Worm (Caenorhabditis elegans) whole organism, L4 larva: Measurements from ENCODE around the gene abt-4.

Experiments
- T26A8.4 ChIP-seq: fragments of 200-800 bp; sonication (Bioruptor generic); IDR thresholded peaks from 2 replicates; pipeline ENCODE4 v1.3.6; 2022; ENCODE audit warnings: missing genetic modification characterization, missing compliant biosample characterization
- Y105C5A.15 ChIP-seq: fragments of 200-800 bp; sonication (Bioruptor generic); IDR thresholded peaks from 2 replicates; pipeline ENCODE4 v1.3.6; 2022; ENCODE audit warnings: missing genetic modification characterization, missing compliant biosample characterization
- ZK337.2 ChIP-seq: fragments of 200-800 bp; sonication (Bioruptor generic); IDR thresholded peaks from 2 replicates; pipeline ENCODE4 v1.3.6; 2022; ENCODE audit warnings: missing genetic modification reagents, missing genetic modification characterization, missing compliant biosample characterization
- aha-1 ChIP-seq: fragments of 150-350 bp; peaks from one replicate; lab custom pipeline; 2014; ENCODE audit warnings: missing biosample characterization, missing genetic modification characterization
- arid-1 ChIP-seq: fragments of 200-800 bp; sonication (Bioruptor generic); conservative IDR thresholded peaks from 2 replicates; pipeline ENCODE4 v1.3.6; 2022; ENCODE audit warnings: missing genetic modification reagents, missing genetic modification characterization, missing compliant biosample characterization
- attf-4 ChIP-seq: sonication (generic microtip); optimal IDR thresholded peaks from 3 replicates; lab custom pipeline; 2017; ENCODE audit warnings: missing biosample characterization, missing genetic modification characterization
- ceh-20 ChIP-seq: fragments of 200-800 bp; sonication (Bioruptor generic); IDR thresholded peaks from 2 replicates; pipeline ENCODE4 v1.3.6; 2022; ENCODE audit warnings: missing genetic modification reagents, missing genetic modification characterization, missing compliant biosample characterization
- ceh-82 ChIP-seq: sonication (generic microtip); optimal IDR thresholded peaks from 2 replicates; lab custom pipeline; 2017; ENCODE audit warnings: missing biosample characterization, missing genetic modification characterization
- cey-2 ChIP-seq: sonication (generic microtip); optimal IDR thresholded peaks from 3 replicates; lab custom pipeline; 2017; ENCODE audit warnings: missing genetic modification characterization, mild to moderate bottlenecking, missing compliant biosample characterization, antibody characterized with exemption, borderline replicate concordance; ENCODE audit not compliant: insufficient read depth
- daf-16 ChIP-seq, 3 experiments: sonication (generic microtip); optimal IDR thresholded peaks; 2 replicates each; lab custom pipeline; 2016 to 2017; ENCODE audit warnings: missing genetic modification characterization in 3 of 3, missing genetic modification reagents in 3 of 3, mild to moderate bottlenecking in 2 of 3, missing compliant biosample characterization in 2 of 3, missing biosample characterization in 1 of 3, moderate library complexity in 1 of 3
- dmd-6 ChIP-seq: fragments of 200-800 bp; sonication (Bioruptor generic); IDR thresholded peaks from 2 replicates; pipeline ENCODE4 v1.3.6; 2022; ENCODE audit warnings: missing genetic modification reagents, missing genetic modification characterization, missing compliant biosample characterization
- dve-1 ChIP-seq: sonication (generic microtip); optimal IDR thresholded peaks from 2 replicates; lab custom pipeline; 2017; ENCODE audit warnings: antibody characterized with exemption, mild to moderate bottlenecking, missing genetic modification characterization, missing compliant biosample characterization; ENCODE audit not compliant: insufficient read depth
- fkh-10 ChIP-seq: fragments of 150-350 bp; optimal IDR thresholded peaks from 2 replicates; lab custom pipeline; 2014; ENCODE audit warnings: missing biosample characterization, missing genetic modification reagents, missing genetic modification characterization
- hif-1 ChIP-seq, 2 experiments: sonication (generic microtip); optimal IDR thresholded peaks; 2 replicates each; lab custom pipeline; 2016 to 2017; ENCODE audit warnings: missing compliant biosample characterization in 2 of 2, missing genetic modification characterization in 2 of 2, missing genetic modification reagents in 2 of 2, missing genotype in 2 of 2, mild to moderate bottlenecking in 1 of 2
- hlh-11 ChIP-seq: fragments of 200-800 bp; sonication (Bioruptor generic); optimal IDR thresholded peaks from 2 replicates; lab custom pipeline; 2018; ENCODE audit warnings: mild to moderate bottlenecking, missing genetic modification characterization, missing compliant biosample characterization
- hlh-30 ChIP-seq: sonication (generic microtip); optimal IDR thresholded peaks from 2 replicates; lab custom pipeline; 2017; ENCODE audit warnings: antibody characterized with exemption, mild to moderate bottlenecking, missing genetic modification characterization, missing compliant biosample characterization; ENCODE audit not compliant: insufficient read depth
- jun-1 ChIP-seq: fragments of 150-350 bp; optimal IDR thresholded peaks from 2 replicates; lab custom pipeline; 2014; ENCODE audit warnings: missing biosample characterization, missing genetic modification reagents, missing genetic modification characterization
- lin-1 ChIP-seq: fragments of 200-800 bp; sonication (Bioruptor generic); IDR thresholded peaks from 2 replicates; pipeline ENCODE4 v1.3.6; 2022; ENCODE audit warnings: missing genetic modification reagents, missing genetic modification characterization, missing compliant biosample characterization
- madf-9 ChIP-seq: fragments of 200-800 bp; sonication (Bioruptor generic); conservative IDR thresholded peaks from 2 replicates; pipeline ENCODE4 v1.3.6; 2022; ENCODE audit warnings: missing genetic modification reagents, missing genetic modification characterization, missing compliant biosample characterization
- mdl-1 ChIP-seq, 2 experiments: fragments of 150-350 bp in 1 of 2; sonication (generic microtip) in 1 of 2; optimal IDR thresholded peaks; 2 replicates each; lab custom pipeline; 2014 to 2017; ENCODE audit warnings: missing biosample characterization in 2 of 2, missing genetic modification characterization in 2 of 2
- mes-2 ChIP-seq: sonication (generic microtip); optimal IDR thresholded peaks from 2 replicates; lab custom pipeline; 2016; ENCODE audit warnings: missing genotype, mild to moderate bottlenecking, missing genetic modification characterization, missing compliant biosample characterization; ENCODE audit not compliant: poor library complexity, severe bottlenecking
- mxl-3 ChIP-seq: fragments of 200-800 bp; sonication (Bioruptor generic); optimal IDR thresholded peaks from 2 replicates; lab custom pipeline; 2018; ENCODE audit warnings: mild to moderate bottlenecking, missing genetic modification characterization, missing compliant biosample characterization
- nhr-10 ChIP-seq: fragments of 150-350 bp; optimal IDR thresholded peaks from 2 replicates; lab custom pipeline; 2014; ENCODE audit warnings: missing biosample characterization, missing genetic modification characterization
- nhr-102 ChIP-seq: sonication (generic microtip); optimal IDR thresholded peaks from 2 replicates; lab custom pipeline; 2016; ENCODE audit warnings: mild to moderate bottlenecking, missing genetic modification characterization, moderate library complexity, missing compliant biosample characterization
- nhr-28 ChIP-seq: fragments of 150-350 bp; optimal IDR thresholded peaks from 2 replicates; lab custom pipeline; 2014; ENCODE audit warnings: missing biosample characterization, missing genetic modification characterization
- nhr-48 ChIP-seq: sonication (generic microtip); optimal IDR thresholded peaks from 2 replicates; lab custom pipeline; 2016; ENCODE audit warnings: mild to moderate bottlenecking, missing genetic modification characterization, missing compliant biosample characterization
- nhr-6 ChIP-seq: fragments of 150-350 bp; optimal IDR thresholded peaks from 2 replicates; lab custom pipeline; 2014; ENCODE audit warnings: missing biosample characterization, missing genetic modification characterization
- nhr-77 ChIP-seq: fragments of 150-350 bp; optimal IDR thresholded peaks from 2 replicates; lab custom pipeline; 2014; ENCODE audit warnings: missing biosample characterization, missing genetic modification characterization
- php-3 ChIP-seq: fragments of 200-800 bp; sonication (Bioruptor generic); IDR thresholded peaks from 2 replicates; pipeline ENCODE4 v1.3.6; 2022; ENCODE audit warnings: missing genetic modification reagents, missing genetic modification characterization, missing compliant biosample characterization
- pqm-1 ChIP-seq: sonication (generic microtip); optimal IDR thresholded peaks from 2 replicates; lab custom pipeline; 2017; ENCODE audit warnings: missing biosample characterization, missing genetic modification characterization
- set-16 ChIP-seq: fragments of 200-800 bp; sonication (Bioruptor generic); IDR thresholded peaks from 2 replicates; pipeline ENCODE4 v1.3.6; 2022; ENCODE audit warnings: missing genetic modification reagents, missing genetic modification characterization, missing compliant biosample characterization
- skn-1 ChIP-seq: fragments of 150-350 bp; optimal IDR thresholded peaks from 2 replicates; lab custom pipeline; 2014; ENCODE audit warnings: missing biosample characterization, missing genetic modification characterization
- spr-3 ChIP-seq: fragments of 200-800 bp; sonication (Bioruptor generic); optimal IDR thresholded peaks from 2 replicates; lab custom pipeline; 2018; ENCODE audit warnings: mild to moderate bottlenecking, missing genetic modification characterization, missing compliant biosample characterization
- tag-97 ChIP-seq: fragments of 200-800 bp; sonication (Bioruptor generic); IDR thresholded peaks from 2 replicates; pipeline ENCODE4 v1.3.6; 2022; ENCODE audit warnings: missing genetic modification characterization, missing compliant biosample characterization
- tra-1 ChIP-seq: fragments of 200-800 bp; sonication (Bioruptor generic); IDR thresholded peaks from 2 replicates; pipeline ENCODE4 v1.3.6; 2022; ENCODE audit warnings: missing genetic modification reagents, missing genetic modification characterization, missing compliant biosample characterization
- unc-130 ChIP-seq: sonication (generic microtip); optimal IDR thresholded peaks from 2 replicates; lab custom pipeline; 2016; ENCODE audit warnings: missing genetic modification reagents, missing genetic modification characterization, missing compliant biosample characterization
- unc-39 ChIP-seq: sonication (generic microtip); optimal IDR thresholded peaks from 2 replicates; lab custom pipeline; 2017; ENCODE audit warnings: missing biosample characterization, missing genetic modification characterization
- unc-62 ChIP-seq, 3 experiments: fragments of 150-350 bp in 1 of 3; sonication (generic microtip); optimal IDR thresholded peaks in 2 of 3; peaks in 1 of 3; 1 replicate in 1 of 3; 2 replicates in 2 of 3; lab custom pipeline; 2014 to 2017; ENCODE audit warnings: missing biosample characterization in 3 of 3, missing genetic modification characterization in 3 of 3, missing genetic modification reagents in 3 of 3, missing genotype in 1 of 3
- vab-7 ChIP-seq: fragments of 200-800 bp; sonication (Bioruptor generic); IDR thresholded peaks from 2 replicates; pipeline ENCODE4 v1.3.6; 2022; ENCODE audit warnings: missing genetic modification reagents, missing genetic modification characterization, missing compliant biosample characterization
- zip-2 ChIP-seq: fragments of 150-350 bp; optimal IDR thresholded peaks from 2 replicates; lab custom pipeline; 2014; ENCODE audit warnings: missing biosample characterization, missing genetic modification characterization

Gene abt-4

ce11 chrV:342346-342745 is 11.8 kb upstream of the abt-4 start:
- peak; percentile 62; the same call in 1 of the 2 replicates for TF ChIP-seq set-16 (GFP tag; lab: Robert Waterston, UW)
- TF ChIP-seq zip-2 (tag; lab: Kevin White, UChicago): no peak
- TF ChIP-seq dmd-6: 0 out of 2 replicates have a peak, but pooled peaks have one; percentile 18
- TF ChIP-seq nhr-28: no peak

DNA sequence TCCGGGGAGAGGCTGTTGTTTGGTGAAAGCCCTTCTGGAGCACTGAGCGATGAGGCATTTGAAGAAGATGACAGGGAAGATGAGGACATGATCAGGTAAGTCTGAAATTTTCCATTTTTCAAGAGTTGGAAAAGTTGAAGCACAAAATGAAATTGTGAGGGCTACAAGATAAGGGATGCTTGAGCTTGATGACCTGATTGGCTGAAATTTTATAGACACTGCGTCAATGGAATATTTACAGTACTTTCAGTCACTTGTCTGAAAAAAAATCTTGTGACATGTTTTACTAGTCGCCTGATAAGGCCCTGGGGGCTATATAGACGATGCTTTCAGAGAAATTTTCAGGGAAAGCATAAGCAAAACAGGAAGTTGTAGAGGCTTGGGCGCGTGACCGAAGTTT is 5.8 kb upstream of the abt-4 start, which contains the start of gene dmd-8:
Gene dmd-8, minus strand, starts transcription at position 101 of the 400 bp plus-strand sequence.
- TF ChIP-seq unc-130 (GFP tag; lab: Kevin White, UChicago) (no peak), attf-4 (no peak), nhr-102 (tag; lab: Kevin White, UChicago) (no peak), madf-9 (GFP tag; lab: Robert Waterston, UW) (no peak), mxl-3 (GFP tag; lab: Kevin White, UChicago) (no peak)
- TF ChIP-seq, all 104 proteins: peak for 0

DNA sequence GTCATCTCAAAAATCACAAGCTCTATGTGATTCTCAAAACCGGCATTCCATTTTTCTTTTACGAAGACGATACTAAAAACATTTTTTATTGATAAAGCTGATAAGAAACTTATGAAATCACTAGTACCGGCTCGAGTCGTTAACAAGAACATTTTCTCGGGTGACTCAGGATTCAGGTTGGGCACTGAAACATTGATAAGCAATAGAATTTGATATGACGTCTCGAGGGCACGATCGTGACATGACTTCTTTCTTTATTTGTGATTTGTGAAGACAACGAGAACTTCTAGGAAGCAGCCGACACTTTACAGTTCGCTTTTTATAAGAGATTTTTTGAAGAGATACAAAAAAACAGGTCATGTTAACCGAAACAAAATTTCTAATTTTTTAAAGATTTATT is 3.2 kb upstream of the abt-4 start:
- peak in 1 of 2 experiments; percentile 82 for TF ChIP-seq unc-62 (GFP tag; optimal IDR thresholded peaks at IDR 0.05 in 1 of 2; lab: Kevin White, UChicago)
- TF ChIP-seq unc-62 (tag; optimal IDR thresholded peaks at IDR 0.05; lab: Kevin White, UChicago): no peak
- peak; percentile 99 for TF ChIP-seq pqm-1 (tag; lab: Kevin White, UChicago)
- TF ChIP-seq nhr-77 (tag; lab: Kevin White, UChicago): peak; percentile 90
- TF ChIP-seq php-3: peak; percentile 85
- TF ChIP-seq dve-1 (tag; lab: Kevin White, UChicago): peak; percentile 89
- no peak for TF ChIP-seq skn-1 (tag; lab: Kevin White, UChicago)
- no peak for TF ChIP-seq arid-1
- peak; percentile 74; the same call in 1 of the 2 replicates for TF ChIP-seq tra-1 (GFP tag; lab: Robert Waterston, UW)
- TF ChIP-seq hlh-30 (tag; lab: Kevin White, UChicago): peak; percentile 67
- TF ChIP-seq nhr-102 (tag; lab: Kevin White, UChicago): peak; percentile 96
- peak; percentile 71 for TF ChIP-seq nhr-48 (tag; lab: Kevin White, UChicago)
- peak; percentile 30 for TF ChIP-seq mes-2 (tag; lab: Kevin White, UChicago)
- peak; percentile 39 for TF ChIP-seq nhr-6
- TF ChIP-seq hif-1 (tag; optimal IDR thresholded peaks at IDR 0.05; lab: Kevin White, UChicago): no peak
- peak; percentile 25 for TF ChIP-seq nhr-10
- TF ChIP-seq spr-3: no peak
- TF ChIP-seq mxl-3 (GFP tag; lab: Kevin White, UChicago): peak; percentile 5
- TF ChIP-seq cey-2 (tag; lab: Kevin White, UChicago): no peak
- TF ChIP-seq hlh-11: peak; percentile 85
- no peak for TF ChIP-seq set-16 (GFP tag; lab: Robert Waterston, UW)
- peak in 1 of 2 experiments; percentile 45 for TF ChIP-seq daf-16 (GFP tag; optimal IDR thresholded peaks at IDR 0.05; lab: Kevin White, UChicago)
- TF ChIP-seq daf-16 (tag; optimal IDR thresholded peaks at IDR 0.05; lab: Kevin White, UChicago): peak; percentile 88
- peak in 1 of 2 experiments; percentile 28 for TF ChIP-seq mdl-1 (tag; optimal IDR thresholded peaks at IDR 0.05; lab: Kevin White, UChicago)
- peak; percentile 96 for TF ChIP-seq dmd-6
- TF ChIP-seq lin-1 (GFP tag; lab: Robert Waterston, UW): 0 out of 2 replicates have a peak, but pooled peaks have one; percentile 36
- peak; percentile 94 for TF ChIP-seq nhr-28
- TF ChIP-seq, all 104 proteins: peak for 19

- no peak for TF ChIP-seq daf-16 (GFP tag; optimal IDR thresholded peaks at IDR 0.05; lab: Kevin White, UChicago)
- peak; percentile 94 for TF ChIP-seq daf-16 (tag; optimal IDR thresholded peaks at IDR 0.05; lab: Kevin White, UChicago)
- TF ChIP-seq vab-7 (GFP tag; lab: Robert Waterston, UW): no peak
- peak; percentile 62 for TF ChIP-seq php-3
- no peak for TF ChIP-seq T26A8.4 (GFP tag; lab: Robert Waterston, UW)
- TF ChIP-seq aha-1: peak; percentile 65
- peak; percentile 51 for TF ChIP-seq dve-1 (tag; lab: Kevin White, UChicago)
- TF ChIP-seq tag-97 (GFP tag; lab: Robert Waterston, UW): no peak
- TF ChIP-seq ZK337.2 (GFP tag; lab: Robert Waterston, UW): no peak
- peak; percentile 27 for TF ChIP-seq mxl-3 (GFP tag; lab: Kevin White, UChicago)
- TF ChIP-seq fkh-10: no peak
- TF ChIP-seq nhr-102 (tag; lab: Kevin White, UChicago): peak; percentile 92
- TF ChIP-seq dmd-6: peak; percentile 93
- peak in 1 of 2 experiments; percentile 15 for TF ChIP-seq mdl-1 (tag; optimal IDR thresholded peaks at IDR 0.05; lab: Kevin White, UChicago)
- TF ChIP-seq tra-1 (GFP tag; lab: Robert Waterston, UW): no peak
- TF ChIP-seq skn-1 (tag; lab: Kevin White, UChicago): no peak
- TF ChIP-seq jun-1 (tag; lab: Kevin White, UChicago): no peak
- TF ChIP-seq nhr-28: peak; percentile 83
- no peak for TF ChIP-seq ceh-82
- peak; percentile 29 for TF ChIP-seq nhr-77 (tag; lab: Kevin White, UChicago)
- no peak for TF ChIP-seq mes-2 (tag; lab: Kevin White, UChicago)
- peak; percentile 77 for TF ChIP-seq hlh-11
- TF ChIP-seq nhr-6: peak; percentile 48
- no peak for TF ChIP-seq ceh-20
- no peak for TF ChIP-seq Y105C5A.15 (GFP tag; lab: Robert Waterston, UW)
- no peak; the same call in 1 of the 2 replicates for TF ChIP-seq lin-1 (GFP tag; lab: Robert Waterston, UW)
- TF ChIP-seq unc-39 (tag; lab: Kevin White, UChicago): no peak
- peak; percentile 97 for TF ChIP-seq pqm-1 (tag; lab: Kevin White, UChicago)
Observed at ce11 chrV:332585-332984, 2.1 kb upstream of the abt-4 start.
